Fruit fly (Drosophila melanogaster) whole organism, prepupa: Measurements from ENCODE around the gene CG7246.

Experiments
- CG8632 ChIP-seq: fragments of 200-800 bp; sonication (Bioruptor generic); optimal IDR thresholded peaks from 3 replicates; lab custom pipeline; 2016; ENCODE audit warnings: missing biosample characterization, missing genetic modification characterization
- Hr39 ChIP-seq: fragments of 200-800 bp; sonication (Bioruptor generic); optimal IDR thresholded peaks from 2 replicates; lab custom pipeline; 2016; ENCODE audit warnings: missing biosample characterization, missing genetic modification characterization
- Hr4 ChIP-seq: fragments of 200-800 bp; sonication (Bioruptor generic); optimal IDR thresholded peaks from 3 replicates; lab custom pipeline; 2016; ENCODE audit warnings: missing biosample characterization, missing genetic modification characterization
- fd85E ChIP-seq: fragments of 200-800 bp; sonication (Bioruptor generic); optimal IDR thresholded peaks from 3 replicates; lab custom pipeline; 2016; ENCODE audit warnings: missing biosample characterization, missing genetic modification characterization

dm6 chrX:9119671-9120364, 39.0 kb upstream of the CG7246 start:
- no peak for TF ChIP-seq Hr39 (GFP tag; lab: Kevin White, UChicago)
- TF ChIP-seq fd85E (GFP tag; lab: Kevin White, UChicago): no peak
- no peak for TF ChIP-seq CG8632 (GFP tag; lab: Kevin White, UChicago)
- no peak for TF ChIP-seq Hr4 (GFP tag; lab: Kevin White, UChicago)
